Fruit fly (Drosophila melanogaster) S2 (cell line): ENCODE measurements around the gene CG15539.

Experiments used
- CG8478 ChIP-seq: fragments of >200 bp; optimal IDR thresholded peaks from 2 replicates; lab custom pipeline; 2018
- CTCF ChIP-seq, 2 experiments: fragments of >200 bp; optimal IDR thresholded peaks; 2 replicates each; lab custom pipeline; 2018

DNA sequence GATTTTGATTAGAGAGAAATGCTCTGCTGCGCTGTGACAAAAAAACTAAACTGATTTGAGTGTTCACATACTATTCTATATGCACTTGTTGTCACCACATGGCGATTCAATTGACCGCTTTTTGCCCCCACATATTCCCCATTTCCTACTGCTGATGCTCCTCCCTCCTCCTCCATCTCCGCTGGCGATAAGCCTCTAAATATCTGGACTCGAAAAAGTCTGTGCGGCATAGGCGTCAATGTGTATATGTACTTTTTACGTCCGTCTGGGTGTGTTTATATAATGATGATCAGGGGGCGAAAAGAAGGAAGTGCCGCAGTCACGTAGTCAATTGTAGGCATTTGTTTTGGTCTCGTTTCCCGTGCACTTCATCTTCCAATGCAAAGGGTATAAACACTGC is 39.3 kb upstream of the CG15539 start:
- TF ChIP-seq CG8478, result no peak
- no peak for TF ChIP-seq CTCF (optimal IDR thresholded peaks at IDR 0.05; lab: Kevin White, UChicago)
